Worm (Caenorhabditis elegans): ENCODE data around the gene pdhk-2.

DNA sequence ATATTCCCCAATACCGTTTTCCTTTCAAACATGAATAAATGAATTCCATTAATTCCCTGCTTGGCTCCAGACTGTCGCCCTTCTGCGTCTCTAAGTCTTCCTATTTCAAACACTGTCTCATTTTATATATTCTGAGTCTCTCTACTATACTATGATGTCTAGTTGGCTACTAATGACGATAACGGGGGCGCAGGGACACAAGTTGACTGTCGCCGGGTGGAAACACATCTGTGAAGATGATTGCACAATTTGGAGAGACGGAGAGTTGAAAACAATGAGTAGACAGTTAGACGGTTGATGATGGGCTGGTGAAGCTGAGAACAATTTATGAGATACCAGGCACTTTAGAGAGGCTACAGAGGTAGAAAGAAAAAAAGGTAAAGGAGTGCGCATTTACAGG is 8.3 kb upstream of the pdhk-2 start, which contains the start of gene sma-2:
- no peak for TF ChIP-seq sox-4 (tag; optimal IDR thresholded peaks at IDR 0.05)
- TF ChIP-seq ceh-31 (tag; optimal IDR thresholded peaks at IDR 0.05), result no peak
- TF ChIP-seq eyg-1 (tag; optimal IDR thresholded peaks at IDR 0.05), result no peak
- TF ChIP-seq nfya-1 (tag; optimal IDR thresholded peaks at IDR 0.05), result no peak
- TF ChIP-seq fkh-10 (GFP tag; optimal IDR thresholded peaks at IDR 0.05), result no peak
- no peak for TF ChIP-seq pros-1 (tag; optimal IDR thresholded peaks at IDR 0.05)
- no peak for TF ChIP-seq gmeb-2 (tag; optimal IDR thresholded peaks at IDR 0.05)
- no peak for TF ChIP-seq unc-86 (tag; optimal IDR thresholded peaks at IDR 0.05)
- no peak for TF ChIP-seq ama-1 (optimal IDR thresholded peaks at IDR 0.05)
- no peak for TF ChIP-seq pat-9 (tag; optimal IDR thresholded peaks at IDR 0.05)
- no peak for TF ChIP-seq ref-2 (tag; optimal IDR thresholded peaks at IDR 0.05)
- TF ChIP-seq ceh-14 (tag; optimal IDR thresholded peaks at IDR 0.05), result no peak
- no peak for TF ChIP-seq ceh-34 (tag; optimal IDR thresholded peaks at IDR 0.05)
- no peak for TF ChIP-seq C38D4.7 (GFP tag; optimal IDR thresholded peaks at IDR 0.05)

Measured in whole organism, late embryonic.